Fruit fly (Drosophila melanogaster) whole organism, embryonic: Measurements from ENCODE around the gene CG31495.
A peak's percentile ranks its signal among the peaks of the same experiment; 100 is the strongest.

Source experiments
- CG10209 ChIP-seq: fragments of 200-800 bp; sonication (Bioruptor generic); optimal IDR thresholded peaks from 3 replicates; lab custom pipeline; 2017; ENCODE audit warnings: missing biosample characterization, mild to moderate bottlenecking, missing genetic modification characterization, missing genetic modification reagents
- CG12071 ChIP-seq: fragments of 200-800 bp; sonication (Bioruptor generic); optimal IDR thresholded peaks from 3 replicates; lab custom pipeline; 2018; ENCODE audit warnings: missing biosample characterization, mild to moderate bottlenecking, missing genetic modification characterization
- CG15269 ChIP-seq: fragments of 200-800 bp; sonication (Bioruptor generic); optimal IDR thresholded peaks from 2 replicates; lab custom pipeline; 2018; ENCODE audit warnings: missing biosample characterization, mild to moderate bottlenecking, missing genetic modification characterization, moderate library complexity
- CG15601 ChIP-seq: fragments of 200-800 bp; sonication (Bioruptor generic); optimal IDR thresholded peaks from 3 replicates; lab custom pipeline; 2019; ENCODE audit warnings: missing biosample characterization, mild to moderate bottlenecking, missing genetic modification characterization, moderate library complexity
- CG17385 ChIP-seq: fragments of 200-800 bp; sonication (Bioruptor generic); optimal IDR thresholded peaks from 3 replicates; lab custom pipeline; 2018; ENCODE audit warnings: missing biosample characterization, mild to moderate bottlenecking, missing genetic modification characterization
- CG3726 ChIP-seq: fragments of 200-800 bp; sonication (Bioruptor generic); IDR thresholded peaks from 3 replicates; pipeline ENCODE4, ENCODE4 v1.3.6; 2022; ENCODE audit warnings: missing biosample characterization, missing genetic modification characterization
- CG5245 ChIP-seq: fragments of 200-800 bp; sonication (Bioruptor generic); optimal IDR thresholded peaks from 3 replicates; lab custom pipeline; 2016; ENCODE audit warnings: missing biosample characterization, missing genetic modification characterization
- CG8089 ChIP-seq: fragments of 200-800 bp; sonication (Bioruptor generic); optimal IDR thresholded peaks from 3 replicates; lab custom pipeline; 2016; ENCODE audit warnings: missing biosample characterization, missing genetic modification characterization
- CG8281 ChIP-seq: fragments of 200-800 bp; sonication (Bioruptor generic); optimal IDR thresholded peaks from 2 replicates; lab custom pipeline; 2018; ENCODE audit warnings: missing biosample characterization, mild to moderate bottlenecking, missing genetic modification characterization, moderate library complexity
- CG8765 ChIP-seq: fragments of 200-800 bp; sonication (Bioruptor generic); IDR thresholded peaks from 2 replicates; pipeline ENCODE4 v1.3.6; 2022; ENCODE audit warnings: missing biosample characterization, missing genetic modification characterization
- CG9727 ChIP-seq: fragments of 200-800 bp; sonication (Bioruptor generic); optimal IDR thresholded peaks from 3 replicates; lab custom pipeline; 2017; ENCODE audit warnings: missing biosample characterization, mild to moderate bottlenecking, missing genetic modification characterization
- CoRest ChIP-seq: fragments of 200-800 bp; sonication (Bioruptor generic); optimal IDR thresholded peaks from 3 replicates; lab custom pipeline; 2018; ENCODE audit warnings: missing biosample characterization, mild to moderate bottlenecking, missing genetic modification characterization, moderate library complexity
- D19A ChIP-seq: fragments of 200-800 bp; optimal IDR thresholded peaks from 3 replicates; lab custom pipeline; 2019; ENCODE audit warnings: missing biosample characterization, mild to moderate bottlenecking, missing genetic modification characterization, moderate library complexity
- Dip3 ChIP-seq: fragments of 200-800 bp; sonication (Bioruptor generic); optimal IDR thresholded peaks from 3 replicates; lab custom pipeline; 2016; ENCODE audit warnings: missing biosample characterization, missing genetic modification characterization
- HLH54F ChIP-seq: fragments of 200-800 bp; sonication (Bioruptor generic); optimal IDR thresholded peaks from 3 replicates; lab custom pipeline; 2016; ENCODE audit warnings: missing biosample characterization, missing genetic modification characterization
- Hr51 ChIP-seq, 2 experiments: fragments of 200-800 bp; sonication (Bioruptor generic); optimal IDR thresholded peaks; 2 replicates in 1 of 2; 3 replicates in 1 of 2; lab custom pipeline; 2016 to 2018; ENCODE audit warnings: missing biosample characterization in 2 of 2, missing genetic modification characterization in 2 of 2, mild to moderate bottlenecking in 1 of 2, moderate library complexity in 1 of 2
- Mad ChIP-seq: fragments of 200-800 bp; sonication (Bioruptor generic); optimal IDR thresholded peaks from 2 replicates; lab custom pipeline; 2016; ENCODE audit warnings: missing biosample characterization, missing genetic modification characterization
- Oaz ChIP-seq: fragments of 200-800 bp; sonication (Bioruptor generic); IDR thresholded peaks from 2 replicates; pipeline ENCODE4 v1.3.6; 2022; ENCODE audit warnings: missing biosample characterization, missing genetic modification characterization
- Optix ChIP-seq: fragments of 200-800 bp; sonication (Bioruptor generic); IDR thresholded peaks from 3 replicates; pipeline ENCODE4 v1.3.6; 2022; ENCODE audit warnings: missing biosample characterization, missing genetic modification characterization
- Sox100B ChIP-seq: fragments of 200-800 bp; sonication (Bioruptor generic); optimal IDR thresholded peaks from 3 replicates; lab custom pipeline; 2018; ENCODE audit warnings: missing biosample characterization, mild to moderate bottlenecking, missing genetic modification characterization
- Sox102F ChIP-seq: fragments of 200-800 bp; sonication (Bioruptor generic); optimal IDR thresholded peaks from 2 replicates; lab custom pipeline; 2018; ENCODE audit warnings: missing biosample characterization, mild to moderate bottlenecking, missing genetic modification characterization, moderate library complexity
- Taf1 ChIP-seq: fragments of 200-800 bp; sonication (Bioruptor generic); IDR thresholded peaks from 2 replicates; pipeline ENCODE4 v1.3.6; 2022; ENCODE audit warnings: missing biosample characterization, missing genetic modification characterization
- Vsx1 ChIP-seq: fragments of 200-800 bp; sonication (Bioruptor generic); optimal IDR thresholded peaks from 2 replicates; lab custom pipeline; 2017; ENCODE audit warnings: missing biosample characterization, mild to moderate bottlenecking, missing genetic modification characterization, missing genetic modification reagents
- ab ChIP-seq: fragments of 200-800 bp; sonication (Bioruptor generic); optimal IDR thresholded peaks from 2 replicates; lab custom pipeline; 2016; ENCODE audit warnings: missing biosample characterization, missing genetic modification characterization
- cwo ChIP-seq: fragments of 200-800 bp; sonication (Bioruptor generic); optimal IDR thresholded peaks from 3 replicates; lab custom pipeline; 2017; ENCODE audit warnings: missing biosample characterization, missing genetic modification characterization, mild to moderate bottlenecking, moderate library complexity, missing genetic modification reagents
- da ChIP-seq: fragments of 200-800 bp; sonication (Bioruptor generic); optimal IDR thresholded peaks from 2 replicates; lab custom pipeline; 2016; ENCODE audit warnings: missing biosample characterization, missing genetic modification characterization
- dan ChIP-seq: fragments of 200-800 bp; sonication (Bioruptor generic); IDR thresholded peaks from 2 replicates; pipeline ENCODE4 v1.3.6; 2022; ENCODE audit warnings: missing biosample characterization, missing genetic modification characterization
- dpn ChIP-seq, 2 experiments: fragments of 200-800 bp; sonication (Bioruptor generic); optimal IDR thresholded peaks; 3 replicates each; lab custom pipeline; 2016; ENCODE audit warnings: missing biosample characterization in 2 of 2, missing genetic modification characterization in 2 of 2
- eyg ChIP-seq: fragments of 200-800 bp; sonication (Bioruptor generic); optimal IDR thresholded peaks from 3 replicates; lab custom pipeline; 2016; ENCODE audit warnings: missing biosample characterization, missing genetic modification characterization
- fru ChIP-seq: fragments of >200 bp; optimal IDR thresholded peaks from 2 replicates; lab custom pipeline; 2017
- gro ChIP-seq: fragments of 200-800 bp; sonication (Bioruptor generic); optimal IDR thresholded peaks from 2 replicates; lab custom pipeline; 2016; ENCODE audit warnings: missing biosample characterization, missing genetic modification characterization
- jumu ChIP-seq: fragments of 200-800 bp; sonication (Bioruptor generic); optimal IDR thresholded peaks from 3 replicates; lab custom pipeline; 2016; ENCODE audit warnings: missing biosample characterization, missing genetic modification characterization
- lbe ChIP-seq: fragments of 200-800 bp; sonication (Bioruptor generic); optimal IDR thresholded peaks from 2 replicates; lab custom pipeline; 2016; ENCODE audit warnings: missing biosample characterization, mild to moderate bottlenecking, missing genetic modification characterization
- lov ChIP-seq, 2 experiments: fragments of 200-800 bp in 1 of 2; fragments of >200 bp in 1 of 2; sonication (Bioruptor generic) in 1 of 2; IDR thresholded peaks in 1 of 2; optimal IDR thresholded peaks in 1 of 2; 2 replicates in 1 of 2; 3 replicates in 1 of 2; pipeline versions ENCODE4 v1.3.6 to Lab custom; 2017 to 2022; ENCODE audit warnings: missing biosample characterization in 1 of 2, missing genetic modification characterization in 1 of 2
- luna ChIP-seq: fragments of 200-800 bp; sonication (Bioruptor generic); optimal IDR thresholded peaks from 2 replicates; lab custom pipeline; 2016; ENCODE audit warnings: missing biosample characterization, missing genetic modification characterization
- maf-S ChIP-seq: fragments of 200-800 bp; sonication (Bioruptor generic); optimal IDR thresholded peaks from 2 replicates; lab custom pipeline; 2016; ENCODE audit warnings: missing biosample characterization, missing genetic modification characterization
- nerfin-2 ChIP-seq: fragments of 200-800 bp; sonication (Bioruptor generic); IDR thresholded peaks from 2 replicates; pipeline ENCODE4 v1.3.6; 2022; ENCODE audit warnings: missing biosample characterization, missing genetic modification characterization; ENCODE audit not compliant: partially characterized antibody
- nmo ChIP-seq: fragments of 200-800 bp; sonication (Bioruptor generic); optimal IDR thresholded peaks from 2 replicates; lab custom pipeline; 2018; ENCODE audit warnings: missing biosample characterization, mild to moderate bottlenecking, missing genetic modification characterization, moderate library complexity
- otp ChIP-seq: fragments of 200-800 bp; sonication (Bioruptor generic); IDR thresholded peaks from 3 replicates; pipeline ENCODE4, ENCODE4 v1.3.6; 2022; ENCODE audit warnings: missing biosample characterization, missing genetic modification characterization
- pho ChIP-seq: fragments of 200-800 bp; sonication (Bioruptor generic); optimal IDR thresholded peaks from 2 replicates; lab custom pipeline; 2016; ENCODE audit warnings: missing biosample characterization, missing genetic modification characterization
- prd ChIP-seq, 3 experiments: fragments of >200 bp in 2 of 3; fragments of 200-800 bp in 1 of 3; sonication (Bioruptor generic) in 1 of 3; optimal IDR thresholded peaks in 2 of 3; IDR thresholded peaks in 1 of 3; 2 replicates in 2 of 3; 3 replicates in 1 of 3; pipeline versions ENCODE4 v1.3.6 to Lab custom; 2017 to 2022; ENCODE audit warnings: missing biosample characterization in 1 of 3, missing genetic modification characterization in 1 of 3
- sim ChIP-seq: fragments of 200-800 bp; sonication (Bioruptor generic); IDR thresholded peaks from 2 replicates; pipeline ENCODE4 v1.3.6; 2022; ENCODE audit warnings: missing biosample characterization, missing genetic modification characterization
- ssp ChIP-seq: fragments of 200-800 bp; sonication (Bioruptor generic); IDR thresholded peaks from 2 replicates; pipeline ENCODE4 v1.3.6; 2022; ENCODE audit warnings: missing biosample characterization, missing genetic modification characterization
- toy ChIP-seq: fragments of 200-800 bp; sonication (Bioruptor generic); IDR thresholded peaks from 2 replicates; pipeline ENCODE4 v1.3.6; 2022; ENCODE audit warnings: missing biosample characterization, missing genetic modification characterization
- z ChIP-seq: fragments of 200-800 bp; sonication (Bioruptor generic); IDR thresholded peaks from 3 replicates; pipeline ENCODE4 v1.3.6; 2022; ENCODE audit warnings: missing biosample characterization, missing genetic modification characterization
- zen ChIP-seq: fragments of 200-800 bp; sonication (Bioruptor generic); optimal IDR thresholded peaks from 3 replicates; lab custom pipeline; 2018; ENCODE audit warnings: missing biosample characterization, mild to moderate bottlenecking, missing genetic modification characterization, moderate library complexity
- zf30C ChIP-seq: fragments of 200-800 bp; sonication (Bioruptor generic); optimal IDR thresholded peaks from 3 replicates; lab custom pipeline; 2018; ENCODE audit warnings: missing biosample characterization, mild to moderate bottlenecking, missing genetic modification characterization
- zfh1 ChIP-seq: fragments of 200-800 bp; sonication (Bioruptor generic); IDR thresholded peaks from 3 replicates; pipeline ENCODE4 v1.3.6; 2022; ENCODE audit warnings: missing biosample characterization, missing genetic modification characterization

CG31495 gene

DNA sequence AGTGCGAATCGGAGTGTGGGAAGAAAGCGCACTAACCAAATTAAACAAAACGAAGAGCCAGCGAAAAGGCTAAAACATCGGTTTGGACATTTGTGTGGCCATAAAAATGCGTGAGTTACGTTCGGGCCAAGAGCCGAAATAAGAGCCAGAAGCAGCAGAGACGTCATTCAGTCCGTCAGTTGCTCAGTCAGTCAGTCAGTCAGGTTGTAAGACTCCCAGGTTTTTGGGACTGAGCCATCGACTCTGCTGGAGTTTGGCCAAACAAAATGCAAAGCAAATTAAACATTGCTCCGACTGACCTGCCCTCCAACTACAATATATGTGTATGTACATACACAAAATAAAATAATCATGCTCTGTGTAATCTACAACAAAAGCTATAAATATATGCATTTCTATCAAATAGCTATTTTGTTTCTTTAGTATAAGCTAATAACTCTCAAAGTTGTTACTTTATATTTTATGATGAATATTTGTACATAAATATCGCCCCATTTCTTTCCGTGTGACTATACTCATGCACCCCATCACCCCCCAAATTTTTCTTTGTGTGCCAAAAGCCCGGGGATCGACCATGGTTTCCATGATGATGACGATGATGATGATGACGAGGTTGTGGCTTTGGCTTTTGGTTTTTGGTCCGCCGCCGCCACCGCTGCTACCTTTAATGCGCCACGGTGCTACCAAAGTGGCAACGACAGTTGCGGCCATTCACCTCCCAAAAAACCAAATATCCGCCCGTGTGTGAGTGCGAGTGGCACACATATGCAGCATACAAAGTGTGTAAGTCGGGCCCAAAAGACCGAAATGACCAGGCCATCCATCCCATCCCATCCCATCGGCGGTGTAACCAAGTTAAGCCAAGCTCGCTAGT, 46.4 kb downstream of the CG31495 start (continued):
- TF ChIP-seq nerfin-2 (GFP tag; lab: Robert Waterston, UW) (0 out of 2 replicates have a peak, but pooled peaks have one; percentile 12), CG15269 (tag; lab: Kevin White, UChicago) (no peak), Oaz (GFP tag; lab: Robert Waterston, UW) (no peak), otp (GFP tag; lab: Robert Waterston, UW) (no peak), eyg (GFP tag; lab: Kevin White, UChicago) (no peak), Dip3 (no peak), cwo (GFP tag; lab: Kevin White, UChicago) (no peak), CG8089 (GFP tag; lab: Kevin White, UChicago) (no peak), sim (GFP tag; lab: Robert Waterston, UW) (no peak), toy (GFP tag; lab: Robert Waterston, UW) (no peak), CoRest (tag; lab: Kevin White, UChicago) (peak; percentile 13), dpn (GFP tag; optimal IDR thresholded peaks at IDR 0.05; lab: Kevin White, UChicago) (peak in 1 of 2 experiments; percentile 8), Optix (GFP tag; lab: Robert Waterston, UW) (no peak), zf30C (GFP tag; lab: Kevin White, UChicago) (no peak), zfh1 (GFP tag; lab: Robert Waterston, UW) (0 out of 3 replicates have a peak, but pooled peaks have one; percentile 38), da (GFP tag; lab: Kevin White, UChicago) (no peak), ssp (no peak), CG12071 (GFP tag; lab: Kevin White, UChicago) (no peak), Sox100B (GFP tag; lab: Kevin White, UChicago) (no peak), pho (GFP tag; lab: Kevin White, UChicago) (no peak), HLH54F (GFP tag; lab: Kevin White, UChicago) (no peak), gro (GFP tag; lab: Kevin White, UChicago) (no peak), CG10209 (GFP tag; lab: Kevin White, UChicago) (peak; percentile 25), zen (tag; lab: Kevin White, UChicago) (no peak), lbe (GFP tag; lab: Kevin White, UChicago) (no peak), maf-S (GFP tag; lab: Kevin White, UChicago) (no peak), z (GFP tag; lab: Robert Waterston, UW) (no peak), dan (GFP tag; lab: Robert Waterston, UW) (no peak), Taf1 (GFP tag; lab: Robert Waterston, UW) (no peak), nmo (GFP tag; lab: Kevin White, UChicago) (peak; percentile 70), CG3726 (GFP tag; lab: Robert Waterston, UW) (no peak), Vsx1 (GFP tag; lab: Kevin White, UChicago) (no peak), CG15601 (tag; lab: Kevin White, UChicago) (peak; percentile 40), lov (optimal IDR thresholded peaks at IDR 0.05; lab: Kevin White, UChicago) (no peak), lov (GFP tag; IDR thresholded peaks at IDR 0.05; lab: Robert Waterston, UW) (no peak), ab (GFP tag; lab: Kevin White, UChicago) (no peak), CG9727 (no peak), D19A (tag; lab: Kevin White, UChicago) (no peak), Sox102F (peak; percentile 77), CG8281 (tag; lab: Kevin White, UChicago) (peak; percentile 94), Mad (GFP tag; lab: Kevin White, UChicago) (no peak), fru (lab: Kevin White, UChicago) (no peak), prd (optimal IDR thresholded peaks at IDR 0.05; lab: Kevin White, UChicago) (no peak), prd (GFP tag; IDR thresholded peaks at IDR 0.05; lab: Robert Waterston, UW) (0 out of 3 replicates have a peak, but pooled peaks have one; percentile 19), luna (GFP tag; lab: Kevin White, UChicago) (no peak), CG5245 (GFP tag; lab: Kevin White, UChicago) (no peak), CG8765 (GFP tag; lab: Robert Waterston, UW) (no peak), CG17385 (GFP tag; lab: Kevin White, UChicago) (peak; percentile 12), Hr51 (GFP tag; optimal IDR thresholded peaks at IDR 0.05; lab: Kevin White, UChicago) (no peak), jumu (GFP tag; lab: Kevin White, UChicago) (peak; percentile 15)
